Fruit fly (Drosophila melanogaster): ENCODE results near the gene CG7889.

- TF ChIP-seq CG8478 (optimal IDR thresholded peaks at IDR 0.05), result no peak
- no peak for TF ChIP-seq CTCF (optimal IDR thresholded peaks at IDR 0.05)
These were observed 13.5 kb upstream of the CG7889 start for dm6 chrX:19229855-19230433.
